Fruit fly (Drosophila melanogaster): ENCODE results near the gene Pi4KIIalpha.

- TF ChIP-seq psq (optimal IDR thresholded peaks at IDR 0.05), result no peak
- no peak for TF ChIP-seq insv (optimal IDR thresholded peaks at IDR 0.05)
- TF ChIP-seq Sin3A (optimal IDR thresholded peaks at IDR 0.05), result no peak
- TF ChIP-seq ttk (optimal IDR thresholded peaks at IDR 0.05), result no peak
- TF ChIP-seq Myc (optimal IDR thresholded peaks at IDR 0.05), result no peak
- no peak for TF ChIP-seq h (optimal IDR thresholded peaks at IDR 0.05)
Measured at dm6 chr3R:5573883-5574282, 10.4 kb upstream of the Pi4KIIalpha start.
